Fruit fly (Drosophila melanogaster) whole organism, embryonic: Measurements from ENCODE around the gene CG31804.

Experiments
- C15 ChIP-seq: fragments of 200-800 bp; sonication (Bioruptor generic); IDR thresholded peaks from 3 replicates; pipeline ENCODE4 v1.3.6; 2022; ENCODE audit warnings: missing biosample characterization, missing genetic modification characterization
- CG11695 ChIP-seq: fragments of 200-800 bp; sonication (Bioruptor generic); IDR thresholded peaks from 3 replicates; pipeline ENCODE4 v1.3.6; 2022; ENCODE audit warnings: missing biosample characterization, missing genetic modification characterization
- CG11696 ChIP-seq: fragments of 200-800 bp; sonication (Bioruptor generic); IDR thresholded peaks from 2 replicates; pipeline ENCODE4 v1.3.6; 2022; ENCODE audit warnings: missing biosample characterization, missing genetic modification characterization
- CG11723 ChIP-seq: fragments of 200-800 bp; sonication (Bioruptor generic); optimal IDR thresholded peaks from 2 replicates; lab custom pipeline; 2017; ENCODE audit warnings: missing biosample characterization, mild to moderate bottlenecking, missing genetic modification characterization
- CG12744 ChIP-seq: fragments of 200-800 bp; sonication (Bioruptor generic); optimal IDR thresholded peaks from 2 replicates; lab custom pipeline; 2016; ENCODE audit warnings: missing biosample characterization, missing genetic modification characterization
- CG14050 ChIP-seq: fragments of 200-800 bp; sonication (Bioruptor generic); IDR thresholded peaks from 3 replicates; pipeline ENCODE4 v1.3.6; 2022; ENCODE audit warnings: missing biosample characterization, missing genetic modification characterization
- CG15073 ChIP-seq: fragments of 200-800 bp; sonication (Bioruptor generic); optimal IDR thresholded peaks from 2 replicates; lab custom pipeline; 2016; ENCODE audit warnings: missing biosample characterization, missing genetic modification characterization
- CG15269 ChIP-seq: fragments of 200-800 bp; sonication (Bioruptor generic); optimal IDR thresholded peaks from 2 replicates; lab custom pipeline; 2018; ENCODE audit warnings: missing biosample characterization, mild to moderate bottlenecking, missing genetic modification characterization, moderate library complexity
- CG15696 ChIP-seq: fragments of 200-800 bp; sonication (Bioruptor generic); optimal IDR thresholded peaks from 2 replicates; lab custom pipeline; 2019; ENCODE audit warnings: missing biosample characterization, mild to moderate bottlenecking, missing genetic modification characterization, moderate library complexity
- CG17186 ChIP-seq: fragments of 200-800 bp; sonication (Bioruptor generic); optimal IDR thresholded peaks from 3 replicates; lab custom pipeline; 2017; ENCODE audit warnings: missing biosample characterization, missing genetic modification reagents, missing genetic modification characterization
- CG17359 ChIP-seq: fragments of 200-800 bp; sonication (Bioruptor generic); optimal IDR thresholded peaks from 3 replicates; lab custom pipeline; 2018; ENCODE audit warnings: missing biosample characterization, mild to moderate bottlenecking, missing genetic modification characterization, moderate library complexity
- CG17361 ChIP-seq: fragments of 200-800 bp; sonication (Bioruptor generic); IDR thresholded peaks from 3 replicates; pipeline ENCODE4 v1.3.6; 2022; ENCODE audit warnings: missing biosample characterization, missing genetic modification characterization
- CG17912 ChIP-seq: fragments of 200-800 bp; sonication (Bioruptor generic); optimal IDR thresholded peaks from 2 replicates; lab custom pipeline; 2018; ENCODE audit warnings: missing biosample characterization, mild to moderate bottlenecking, missing genetic modification characterization
- CG31224 ChIP-seq: fragments of 200-800 bp; sonication (Bioruptor generic); IDR thresholded peaks from 2 replicates; pipeline ENCODE4 v1.3.6; 2022; ENCODE audit warnings: missing biosample characterization, missing genetic modification characterization
- CG6254 ChIP-seq: fragments of 200-800 bp; sonication (Bioruptor generic); optimal IDR thresholded peaks from 3 replicates; lab custom pipeline; 2017; ENCODE audit warnings: mild to moderate bottlenecking, missing biosample characterization, missing genetic modification reagents, missing genetic modification characterization
- CG7357 ChIP-seq: fragments of 200-800 bp; sonication (Bioruptor generic); IDR thresholded peaks from 3 replicates; pipeline ENCODE4 v1.3.6; 2022; ENCODE audit warnings: missing biosample characterization, missing genetic modification characterization
- CG7839 ChIP-seq: fragments of 200-800 bp; sonication (Bioruptor generic); optimal IDR thresholded peaks from 3 replicates; lab custom pipeline; 2018; ENCODE audit warnings: missing biosample characterization, mild to moderate bottlenecking, missing genetic modification characterization, moderate library complexity
- CG8359 ChIP-seq: fragments of 200-800 bp; sonication (Bioruptor generic); optimal IDR thresholded peaks from 2 replicates; lab custom pipeline; 2017; ENCODE audit warnings: missing biosample characterization, mild to moderate bottlenecking, missing genetic modification characterization, borderline replicate concordance
- CG8388 ChIP-seq: fragments of 200-800 bp; sonication (Bioruptor generic); optimal IDR thresholded peaks from 2 replicates; lab custom pipeline; 2019; ENCODE audit warnings: missing biosample characterization, mild to moderate bottlenecking, missing genetic modification characterization, moderate library complexity
- CG9727 ChIP-seq: fragments of 200-800 bp; sonication (Bioruptor generic); optimal IDR thresholded peaks from 3 replicates; lab custom pipeline; 2017; ENCODE audit warnings: missing biosample characterization, mild to moderate bottlenecking, missing genetic modification characterization
- CG9817 ChIP-seq: fragments of 200-800 bp; sonication (Bioruptor generic); optimal IDR thresholded peaks from 2 replicates; lab custom pipeline; 2018; ENCODE audit warnings: missing biosample characterization, mild to moderate bottlenecking, missing genetic modification characterization, moderate library complexity
- D ChIP-seq, 2 experiments: fragments of 200-800 bp in 1 of 2; fragments of >200 bp in 1 of 2; sonication (Bioruptor generic) in 1 of 2; optimal IDR thresholded peaks; 2 replicates in 1 of 2; 3 replicates in 1 of 2; lab custom pipeline; 2017; ENCODE audit warnings: mild to moderate bottlenecking in 1 of 2, missing biosample characterization in 1 of 2, missing genetic modification characterization in 1 of 2, missing genetic modification reagents in 1 of 2
- Dbx ChIP-seq: fragments of 200-800 bp; sonication (Bioruptor generic); IDR thresholded peaks from 3 replicates; pipeline ENCODE4 v1.3.6; 2022; ENCODE audit warnings: missing biosample characterization, missing genetic modification characterization
- Dip3 ChIP-seq: fragments of 200-800 bp; sonication (Bioruptor generic); optimal IDR thresholded peaks from 3 replicates; lab custom pipeline; 2016; ENCODE audit warnings: missing biosample characterization, missing genetic modification characterization
- Drgx ChIP-seq: fragments of 200-800 bp; sonication (Bioruptor generic); IDR thresholded peaks from 2 replicates; pipeline ENCODE4 v1.3.6; 2022; ENCODE audit warnings: missing biosample characterization, missing genetic modification characterization
- Elba2 ChIP-seq: fragments of 200-800 bp; sonication (Bioruptor generic); optimal IDR thresholded peaks from 3 replicates; lab custom pipeline; 2016; ENCODE audit warnings: missing biosample characterization, missing genetic modification characterization
- Fer2 ChIP-seq: fragments of 200-800 bp; sonication (Bioruptor generic); optimal IDR thresholded peaks from 2 replicates; lab custom pipeline; 2018; ENCODE audit warnings: missing biosample characterization, mild to moderate bottlenecking, missing genetic modification characterization, moderate library complexity
- Gug ChIP-seq: fragments of 200-800 bp; sonication (Bioruptor generic); IDR thresholded peaks from 4 replicates; pipeline ENCODE4 v1.3.6; 2022; ENCODE audit warnings: missing biosample characterization, missing genetic modification characterization
- Hr3 ChIP-seq: fragments of 200-800 bp; sonication (Bioruptor generic); optimal IDR thresholded peaks from 3 replicates; lab custom pipeline; 2016; ENCODE audit warnings: missing biosample characterization, missing genetic modification characterization
- Hr51 ChIP-seq, 2 experiments: fragments of 200-800 bp; sonication (Bioruptor generic); optimal IDR thresholded peaks; 2 replicates in 1 of 2; 3 replicates in 1 of 2; lab custom pipeline; 2016 to 2018; ENCODE audit warnings: missing biosample characterization in 2 of 2, missing genetic modification characterization in 2 of 2, mild to moderate bottlenecking in 1 of 2, moderate library complexity in 1 of 2
- Optix ChIP-seq: fragments of 200-800 bp; sonication (Bioruptor generic); IDR thresholded peaks from 3 replicates; pipeline ENCODE4 v1.3.6; 2022; ENCODE audit warnings: missing biosample characterization, missing genetic modification characterization
- PHDP ChIP-seq: fragments of 200-800 bp; sonication (Bioruptor generic); optimal IDR thresholded peaks from 3 replicates; lab custom pipeline; 2018; ENCODE audit warnings: missing biosample characterization, mild to moderate bottlenecking, missing genetic modification characterization, moderate library complexity
- Rfx ChIP-seq: fragments of 200-800 bp; sonication (Bioruptor generic); IDR thresholded peaks from 2 replicates; pipeline ENCODE4 v1.3.6; 2022; ENCODE audit warnings: missing biosample characterization, missing genetic modification characterization
- Trl ChIP-seq, 3 experiments: fragments of >200 bp in 2 of 3; fragments of 200-800 bp in 1 of 3; sonication (Bioruptor generic) in 1 of 3; optimal IDR thresholded peaks; 2 replicates in 1 of 3; 3 replicates in 2 of 3; lab custom pipeline; 2016 to 2017; ENCODE audit warnings: missing biosample characterization in 1 of 3, missing genetic modification characterization in 1 of 3
- aop ChIP-seq: fragments of 200-800 bp; sonication (Bioruptor generic); IDR thresholded peaks from 2 replicates; pipeline ENCODE4 v1.3.6; 2022; ENCODE audit warnings: missing biosample characterization, missing genetic modification characterization
- ash1 ChIP-seq: fragments of 200-800 bp; sonication (Bioruptor generic); optimal IDR thresholded peaks from 2 replicates; lab custom pipeline; 2018; ENCODE audit warnings: missing biosample characterization, mild to moderate bottlenecking, missing genetic modification characterization
- bsh ChIP-seq, 2 experiments: fragments of 200-800 bp; sonication (Bioruptor generic); optimal IDR thresholded peaks; 2 replicates each; lab custom pipeline; 2017 to 2018; ENCODE audit warnings: mild to moderate bottlenecking in 2 of 2, missing biosample characterization in 2 of 2, missing genetic modification characterization in 2 of 2, moderate library complexity in 1 of 2
- danr ChIP-seq: fragments of 200-800 bp; sonication (Bioruptor generic); IDR thresholded peaks from 2 replicates; pipeline ENCODE4 v1.3.6; 2022; ENCODE audit warnings: missing biosample characterization, missing genetic modification characterization
- ken ChIP-seq: fragments of 200-800 bp; sonication (Bioruptor generic); IDR thresholded peaks from 3 replicates; pipeline ENCODE4 v1.3.6; 2022; ENCODE audit warnings: missing biosample characterization, missing genetic modification characterization
- knrl ChIP-seq: fragments of 200-800 bp; sonication (Bioruptor generic); IDR thresholded peaks from 3 replicates; pipeline ENCODE4 v1.3.6; 2022; ENCODE audit warnings: missing biosample characterization, missing genetic modification characterization; ENCODE audit not compliant: partially characterized antibody
- lab ChIP-seq: fragments of 200-800 bp; sonication (Bioruptor generic); optimal IDR thresholded peaks from 3 replicates; lab custom pipeline; 2017; ENCODE audit warnings: missing biosample characterization, missing genetic modification characterization, mild to moderate bottlenecking, moderate library complexity, missing genetic modification reagents
- nerfin-1 ChIP-seq: fragments of 200-800 bp; sonication (Bioruptor generic); optimal IDR thresholded peaks from 3 replicates; lab custom pipeline; 2019; ENCODE audit warnings: missing biosample characterization, mild to moderate bottlenecking, missing genetic modification characterization, moderate library complexity
- pb ChIP-seq: fragments of 200-800 bp; sonication (Bioruptor generic); optimal IDR thresholded peaks from 3 replicates; lab custom pipeline; 2016; ENCODE audit warnings: missing biosample characterization, missing genetic modification characterization
- trh ChIP-seq: fragments of 200-800 bp; sonication (Bioruptor generic); optimal IDR thresholded peaks from 2 replicates; lab custom pipeline; 2016; ENCODE audit warnings: missing biosample characterization, missing genetic modification characterization
- tup ChIP-seq: fragments of 200-800 bp; sonication (Bioruptor generic); optimal IDR thresholded peaks from 2 replicates; lab custom pipeline; 2016; ENCODE audit warnings: missing biosample characterization, mild to moderate bottlenecking, missing genetic modification characterization, moderate library complexity
- vnd ChIP-seq: fragments of 200-800 bp; sonication (Bioruptor generic); IDR thresholded peaks from 3 replicates; pipeline ENCODE4 v1.3.6; 2022; ENCODE audit warnings: missing biosample characterization, missing genetic modification characterization; ENCODE audit not compliant: partially characterized antibody
- yki ChIP-seq: fragments of >200 bp; optimal IDR thresholded peaks from 3 replicates; lab custom pipeline; 2018
- z ChIP-seq: fragments of 200-800 bp; sonication (Bioruptor generic); IDR thresholded peaks from 3 replicates; pipeline ENCODE4 v1.3.6; 2022; ENCODE audit warnings: missing biosample characterization, missing genetic modification characterization
- zfh1 ChIP-seq: fragments of 200-800 bp; sonication (Bioruptor generic); IDR thresholded peaks from 3 replicates; pipeline ENCODE4 v1.3.6; 2022; ENCODE audit warnings: missing biosample characterization, missing genetic modification characterization

The CG31804 gene

dm6 chr2L:17378767-17379301 lies 15.5 kb downstream of the CG31804 start (continued):
- TF ChIP-seq CG7357 (GFP tag; lab: Robert Waterston, UW) = peak; percentile 87
- TF ChIP-seq Elba2 (GFP tag; lab: Kevin White, UChicago) = peak; percentile 44
- peak; percentile 94 for TF ChIP-seq CG11695
- no peak for TF ChIP-seq yki (lab: Kevin White, UChicago)
- peak; percentile 97 for TF ChIP-seq ash1 (GFP tag; lab: Kevin White, UChicago)
- TF ChIP-seq CG17361 = peak; percentile 98
- no peak for TF ChIP-seq vnd (GFP tag; lab: Robert Waterston, UW)
- peak; percentile 95 for TF ChIP-seq CG17186 (GFP tag; lab: Kevin White, UChicago)
- peak; percentile 96 for TF ChIP-seq pb (GFP tag; lab: Kevin White, UChicago)
- TF ChIP-seq CG12744 (GFP tag; lab: Kevin White, UChicago) = peak; percentile 94
- peak; percentile 99 for TF ChIP-seq trh (GFP tag; lab: Kevin White, UChicago)
- peak; percentile 94 for TF ChIP-seq Rfx (GFP tag; lab: Robert Waterston, UW)
- TF ChIP-seq CG8388 (GFP tag; lab: Kevin White, UChicago) = peak; percentile 92
- peak; percentile 85 for TF ChIP-seq z (GFP tag; lab: Robert Waterston, UW)
- TF ChIP-seq Dip3 (GFP tag; lab: Kevin White, UChicago) = peak; percentile 83
- TF ChIP-seq CG7839 = peak; percentile 96
- peak; percentile 89 for TF ChIP-seq CG14050 (GFP tag; lab: Robert Waterston, UW)
- no peak; the same call in none of the 2 replicates for TF ChIP-seq CG11696
- TF ChIP-seq aop (GFP tag; lab: Robert Waterston, UW) = peak; percentile 79
- TF ChIP-seq CG6254 (GFP tag; lab: Kevin White, UChicago) = peak; percentile 95
- peak; percentile 99 for TF ChIP-seq CG9727
- no peak for TF ChIP-seq knrl (GFP tag; lab: Robert Waterston, UW)
- peak; percentile 96 for TF ChIP-seq PHDP (tag; lab: Kevin White, UChicago)
- TF ChIP-seq CG8359 = peak; percentile 95
- TF ChIP-seq zfh1 (GFP tag; lab: Robert Waterston, UW) = peak; percentile 95
- peak; percentile 79 for TF ChIP-seq CG31224 (GFP tag; lab: Robert Waterston, UW)
- no peak for TF ChIP-seq Trl (optimal IDR thresholded peaks at IDR 0.05; lab: Kevin White, UChicago)
- peak; percentile 99 for TF ChIP-seq Trl (GFP tag; optimal IDR thresholded peaks at IDR 0.05; lab: Kevin White, UChicago)
- peak; percentile 67; the same call in 1 of the 3 replicates for TF ChIP-seq Optix (GFP tag; lab: Robert Waterston, UW)
- peak; percentile 98 for TF ChIP-seq CG17359
- TF ChIP-seq bsh (GFP tag; optimal IDR thresholded peaks at IDR 0.05; lab: Kevin White, UChicago) = peak; percentile 49 to 97
- TF ChIP-seq CG15269 = peak; percentile 95
- TF ChIP-seq Gug = peak; percentile 87
- peak; percentile 93 to 96 for TF ChIP-seq Hr51 (GFP tag; optimal IDR thresholded peaks at IDR 0.05; lab: Kevin White, UChicago)
- TF ChIP-seq CG15073 (GFP tag; lab: Kevin White, UChicago) = peak; percentile 67
- TF ChIP-seq ken (GFP tag; lab: Robert Waterston, UW) = peak; percentile 90
- TF ChIP-seq nerfin-1 (tag; lab: Kevin White, UChicago) = peak; percentile 97
- peak; percentile 93 for TF ChIP-seq Dbx (GFP tag; lab: Robert Waterston, UW)
- peak; percentile 86 for TF ChIP-seq CG11723 (GFP tag; lab: Kevin White, UChicago)
- peak; percentile 94 for TF ChIP-seq Hr3
- peak; percentile 69; the same call in 1 of the 3 replicates for TF ChIP-seq C15 (GFP tag; lab: Robert Waterston, UW)
- TF ChIP-seq CG9817 (tag; lab: Kevin White, UChicago) = peak; percentile 96
- peak; percentile 89 for TF ChIP-seq Drgx (GFP tag; lab: Robert Waterston, UW)
- TF ChIP-seq CG17912 (GFP tag; lab: Kevin White, UChicago) = peak; percentile 86
- TF ChIP-seq tup (GFP tag; lab: Kevin White, UChicago) = peak; percentile 98
- TF ChIP-seq CG15696 (tag; lab: Kevin White, UChicago) = peak; percentile 100
- TF ChIP-seq D (optimal IDR thresholded peaks at IDR 0.05; lab: Kevin White, UChicago) = no peak
- peak; percentile 98 for TF ChIP-seq D (GFP tag; optimal IDR thresholded peaks at IDR 0.05; lab: Kevin White, UChicago)
- peak; percentile 99 for TF ChIP-seq lab (GFP tag; lab: Kevin White, UChicago)
- TF ChIP-seq Fer2 (tag; lab: Kevin White, UChicago) = peak; percentile 93
- peak; percentile 88 for TF ChIP-seq danr (GFP tag; lab: Robert Waterston, UW)
